Worm (Caenorhabditis elegans): ENCODE results near the gene F26D11.1.

Gene F26D11.1

ce11 chrV:8026343-8026742 lies 45.0 kb downstream of the F26D11.1 start, which contains the start of gene F43H9.4 (continued):
- no peak for TF ChIP-seq snpc-1.1 (tag; optimal IDR thresholded peaks at IDR 0.05; ENCODE audit: insufficient read depth)
- no peak for TF ChIP-seq sptf-2 (GFP tag; optimal IDR thresholded peaks at IDR 0.05)
- no peak for TF ChIP-seq ceh-79 (tag; optimal IDR thresholded peaks at IDR 0.05)

DNA sequence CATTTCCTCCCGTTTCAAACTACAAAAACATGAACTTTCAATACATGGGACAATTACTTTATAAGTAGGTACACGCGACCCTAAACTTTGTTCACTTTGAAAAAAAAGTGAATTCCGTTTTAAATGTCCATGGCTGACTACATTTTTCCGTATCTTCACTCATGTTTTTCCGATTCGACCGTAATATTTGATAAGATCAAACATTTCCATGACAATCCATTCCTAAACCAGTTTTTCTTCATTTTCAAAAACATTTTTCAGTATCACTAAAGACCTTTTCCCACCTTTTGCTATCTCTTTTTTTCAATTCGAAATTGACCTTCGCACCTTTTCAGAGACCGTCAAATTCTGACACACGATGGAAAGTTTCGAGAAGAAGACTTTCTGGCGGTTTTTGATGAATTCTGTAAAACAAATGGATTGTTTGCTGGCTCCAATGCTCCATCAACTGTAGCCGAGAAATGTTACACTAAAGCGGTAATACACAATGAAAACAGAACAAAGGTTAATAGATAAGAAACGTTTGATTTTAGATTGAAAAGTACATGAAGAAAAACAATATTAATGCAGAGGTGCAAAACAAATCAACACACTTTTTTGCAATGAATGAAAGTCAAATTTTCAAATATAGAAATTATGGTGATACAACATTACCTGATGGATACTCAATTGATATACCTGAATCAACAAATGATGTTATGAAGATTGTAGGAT lies 46.2 kb downstream of the F26D11.1 start:
- TF ChIP-seq efl-1 (GFP tag; optimal IDR thresholded peaks at IDR 0.05) (no peak), somi-1 (GFP tag; optimal IDR thresholded peaks at IDR 0.05) (no peak), lsl-1 (GFP tag; optimal IDR thresholded peaks at IDR 0.05) (no peak), mxl-1 (tag; optimal IDR thresholded peaks at IDR 0.05) (no peak), aptf-3 (GFP tag; IDR thresholded peaks at IDR 0.05) (no peak), nfya-1 (tag; optimal IDR thresholded peaks at IDR 0.05; ENCODE audit: borderline replicate concordance, insufficient read depth) (no peak), bed-1 (GFP tag; IDR thresholded peaks at IDR 0.05) (no peak), xnd-1 (tag; optimal IDR thresholded peaks at IDR 0.05) (no peak), F57A8.1 (GFP tag; optimal IDR thresholded peaks at IDR 0.05) (no peak), fkh-3 (tag; optimal IDR thresholded peaks at IDR 0.05) (no peak), T07F8.4 (tag; optimal IDR thresholded peaks at IDR 0.05) (no peak), hmg-1.2 (GFP tag; IDR thresholded peaks at IDR 0.05) (no peak), ceh-40 (GFP tag; IDR thresholded peaks at IDR 0.05) (no peak), ztf-3 (GFP tag; optimal IDR thresholded peaks at IDR 0.05) (no peak), madf-3 (GFP tag; IDR thresholded peaks at IDR 0.05) (no peak), T26A5.8 (tag; optimal IDR thresholded peaks at IDR 0.05) (no peak), chd-7 (tag; optimal IDR thresholded peaks at IDR 0.05) (no peak), atf-7 (tag; optimal IDR thresholded peaks at IDR 0.05) (no peak)

DNA sequence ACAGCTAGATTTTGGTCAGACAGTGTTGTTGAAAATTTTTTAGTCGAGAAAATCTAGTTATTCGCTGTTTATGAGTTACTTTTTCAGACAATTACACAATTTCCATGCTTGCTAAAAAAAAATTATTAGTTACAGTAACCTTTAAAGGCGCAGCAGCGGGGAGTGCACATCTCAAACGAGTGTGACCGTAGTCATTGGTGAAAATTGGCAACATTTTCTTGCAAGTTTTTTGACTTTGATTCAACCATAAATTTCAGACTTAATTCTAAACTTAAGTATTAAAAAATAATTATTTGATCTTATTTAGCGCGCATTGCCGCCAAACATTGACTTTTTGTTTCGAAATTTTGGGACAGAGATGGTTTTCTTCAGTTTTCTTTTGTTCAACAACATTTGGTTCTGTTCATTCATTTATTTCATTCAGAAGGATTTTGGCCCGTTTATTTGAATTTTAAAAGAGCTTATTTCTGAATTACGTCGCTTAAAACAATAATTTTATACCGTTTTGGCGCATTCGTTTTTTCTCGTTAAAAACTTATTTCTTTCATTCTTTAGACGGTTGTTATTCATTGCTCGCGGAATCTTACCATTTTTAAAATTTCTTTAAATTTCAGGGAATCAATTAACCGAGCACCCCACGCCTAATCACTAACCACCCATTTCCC lies 47.6 kb downstream of the F26D11.1 start, which contains the start of gene oma-2:
oma-2 (plus strand) TSS at position 615 of the 665 bp plus-strand sequence.
- TF ChIP-seq T26A5.8 (tag; optimal IDR thresholded peaks at IDR 0.05) (no peak), ztf-22 (GFP tag; optimal IDR thresholded peaks at IDR 0.05) (no peak), rec-8 (tag; optimal IDR thresholded peaks at IDR 0.05) (no peak), unc-130 (GFP tag; optimal IDR thresholded peaks at IDR 0.05) (no peak), dox-1 (GFP tag; IDR thresholded peaks at IDR 0.05) (peak; percentile 56), repo-1 (tag; optimal IDR thresholded peaks at IDR 0.05) (no peak), mcd-1 (GFP tag; IDR thresholded peaks at IDR 0.05) (peak; percentile 47; the same call in 1 of the 2 replicates), B0261.1 (tag; optimal IDR thresholded peaks at IDR 0.05) (no peak), nfyb-1 (GFP tag; IDR thresholded peaks at IDR 0.05) (0 out of 2 replicates have a peak, but pooled peaks have one; percentile 33), snpc-1.1 (tag; optimal IDR thresholded peaks at IDR 0.05; ENCODE audit: insufficient read depth) (peak; percentile 23), Y56A3A.18 (GFP tag; IDR thresholded peaks at IDR 0.05) (0 out of 2 replicates have a peak, but pooled peaks have one; percentile 14), ztf-18 (tag; optimal IDR thresholded peaks at IDR 0.05) (peak; percentile 37), bed-2 (GFP tag; IDR thresholded peaks at IDR 0.05) (no peak), B0019.2 (GFP tag; conservative IDR thresholded peaks at IDR 0.05) (0 out of 2 replicates have a peak, but pooled peaks have one; percentile 22), rcor-1 (GFP tag; IDR thresholded peaks at IDR 0.05) (peak; percentile 49), F33H1.4 (GFP tag; IDR thresholded peaks at IDR 0.05) (peak; percentile 87), F49E8.2 (tag; optimal IDR thresholded peaks at IDR 0.05; ENCODE audit: insufficient read depth) (peak; percentile 76), tbp1 (GFP tag; optimal IDR thresholded peaks at IDR 0.05) (peak; percentile 28), nhr-27 (tag; optimal IDR thresholded peaks at IDR 0.05) (no peak), nfya-1 (tag; optimal IDR thresholded peaks at IDR 0.05; ENCODE audit: borderline replicate concordance, insufficient read depth) (no peak), sptf-2 (GFP tag; optimal IDR thresholded peaks at IDR 0.05) (no peak), madf-6 (GFP tag; IDR thresholded peaks at IDR 0.05) (peak; percentile 96), efl-1 (GFP tag; optimal IDR thresholded peaks at IDR 0.05) (peak; percentile 82), zim-3 (tag; optimal IDR thresholded peaks at IDR 0.05) (no peak), egrh-3 (GFP tag; IDR thresholded peaks at IDR 0.05) (no peak), madf-3 (GFP tag; IDR thresholded peaks at IDR 0.05) (0 out of 2 replicates have a peak, but pooled peaks have one; percentile 16), Y53G8AR.9 (GFP tag; conservative IDR thresholded peaks at IDR 0.05) (0 out of 2 replicates have a peak, but pooled peaks have one; percentile 52), cebp-2 (GFP tag; IDR thresholded peaks at IDR 0.05) (no peak)

Measured in whole organism, young adult.